Worm (Caenorhabditis elegans) whole organism, L4/young adult: ENCODE results near the gene F44F4.9.
"Not testable (repeated sequence)": the region's sequence is repeated elsewhere in the genome, so short reads cannot be mapped to it uniquely, and the experiment has no call there.

Source experiments
- W03F9.2 ChIP-seq: fragments of 150-350 bp; optimal IDR thresholded peaks from 2 replicates; lab custom pipeline; 2014; ENCODE audit warnings: missing biosample characterization, missing genetic modification characterization
- dao-5 ChIP-seq: sonication (generic microtip); optimal IDR thresholded peaks from 2 replicates; lab custom pipeline; 2016; ENCODE audit warnings: missing genotype, missing genetic modification characterization, moderate library complexity, missing compliant biosample characterization
- him-1 ChIP-seq: sonication (generic microtip); optimal IDR thresholded peaks from 2 replicates; lab custom pipeline; 2016; ENCODE audit warnings: missing genotype, missing genetic modification reagents, missing genetic modification characterization, missing compliant biosample characterization

F44F4.9 gene

ce11 chrII:10912995-10913394 is 2.6 kb downstream of the F44F4.9 start:
- no peak for TF ChIP-seq him-1
- no peak for TF ChIP-seq W03F9.2 (tag; lab: Kevin White, UChicago)
- TF ChIP-seq dao-5 (tag; lab: Kevin White, UChicago), result no peak

ce11 chrII:10910219-10910618 is 5.4 kb downstream of the F44F4.9 start, which contains the start of gene sra-11:
Gene sra-11, minus strand, starts transcription at chrII:10910319.
- TF ChIP-seq W03F9.2 (tag; lab: Kevin White, UChicago), result no peak
- TF ChIP-seq dao-5 (tag; lab: Kevin White, UChicago), result no peak
- TF ChIP-seq him-1, result no peak

- not testable (repeated sequence) for TF ChIP-seq him-1; dao-5 (tag; lab: Kevin White, UChicago); W03F9.2 (tag; lab: Kevin White, UChicago)
Observed at ce11 chrII:10904379-10904778, 11.3 kb downstream of the F44F4.9 start, which contains the start of gene sra-12. Gene sra-12, minus strand, starts transcription at chrII:10904479.

ce11 chrII:10902104-10902503 is 13.5 kb downstream of the F44F4.9 start, which contains the start of gene gly-1:
Gene gly-1, minus strand, starts transcription at chrII:10902204.
- no peak for TF ChIP-seq dao-5 (tag; lab: Kevin White, UChicago)
- no peak for TF ChIP-seq him-1
- no peak for TF ChIP-seq W03F9.2 (tag; lab: Kevin White, UChicago)

- no peak for TF ChIP-seq W03F9.2 (tag; lab: Kevin White, UChicago)
- no peak for TF ChIP-seq him-1
- no peak for TF ChIP-seq dao-5 (tag; lab: Kevin White, UChicago)
Observed at ce11 chrII:10898998-10899397, 16.6 kb downstream of the F44F4.9 start.

- TF ChIP-seq him-1 (no peak), W03F9.2 (tag; lab: Kevin White, UChicago) (no peak), dao-5 (tag; lab: Kevin White, UChicago) (no peak)
Observed at ce11 chrII:10895959-10896358, 19.7 kb downstream of the F44F4.9 start.

ce11 chrII:10894996-10895395 is 20.6 kb downstream of the F44F4.9 start, which contains the start of gene sra-10:
Gene sra-10, minus strand, starts transcription at chrII:10895096.
- TF ChIP-seq W03F9.2 (tag; lab: Kevin White, UChicago) (no peak), dao-5 (tag; lab: Kevin White, UChicago) (no peak), him-1 (no peak)

- no peak for TF ChIP-seq W03F9.2 (tag; lab: Kevin White, UChicago)
- TF ChIP-seq him-1, result no peak
- TF ChIP-seq dao-5 (tag; lab: Kevin White, UChicago), result no peak
Observed at ce11 chrII:10888979-10889378, 26.7 kb downstream of the F44F4.9 start, which contains the start of gene ptr-8. Gene ptr-8, plus strand, starts transcription at chrII:10889279.

- no peak for TF ChIP-seq W03F9.2 (tag; lab: Kevin White, UChicago)
- no peak for TF ChIP-seq him-1
- TF ChIP-seq dao-5 (tag; lab: Kevin White, UChicago), result no peak
Observed at ce11 chrII:10887097-10887496, 28.5 kb downstream of the F44F4.9 start.

- TF ChIP-seq dao-5 (tag; lab: Kevin White, UChicago) (no peak), W03F9.2 (tag; lab: Kevin White, UChicago) (no peak), him-1 (no peak)
Observed at ce11 chrII:10885868-10886514, 29.6 kb downstream of the F44F4.9 start, which contains the start of gene F44F4.3. Gene F44F4.3, minus strand, starts transcription at chrII:10885918.

- TF ChIP-seq him-1 (no peak), W03F9.2 (tag; lab: Kevin White, UChicago) (no peak), dao-5 (tag; lab: Kevin White, UChicago) (no peak)
Observed at ce11 chrII:10885250-10885649, 30.4 kb downstream of the F44F4.9 start.

- TF ChIP-seq dao-5 (tag; lab: Kevin White, UChicago) (no peak), W03F9.2 (tag; lab: Kevin White, UChicago) (no peak), him-1 (no peak)
Observed at ce11 chrII:10884396-10884795, 31.2 kb downstream of the F44F4.9 start, which contains the start of gene egg-3. Gene egg-3, minus strand, starts transcription at chrII:10884441.

ce11 chrII:10880625-10881024 is 35.0 kb downstream of the F44F4.9 start, which contains the start of gene lurp-1:
Gene lurp-1, plus strand, starts transcription at chrII:10880925.
- TF ChIP-seq W03F9.2 (tag; lab: Kevin White, UChicago), result no peak
- TF ChIP-seq dao-5 (tag; lab: Kevin White, UChicago), result no peak
- no peak for TF ChIP-seq him-1

- TF ChIP-seq W03F9.2 (tag; lab: Kevin White, UChicago) (no peak), him-1 (no peak), dao-5 (tag; lab: Kevin White, UChicago) (no peak)
Observed at ce11 chrII:10873631-10874030, 42.0 kb downstream of the F44F4.9 start, which contains the start of gene orc-2. Gene orc-2, plus strand, starts transcription at chrII:10873931.
